Worm (Caenorhabditis elegans) whole organism, midembryonic: ENCODE data around the gene tat-1.

Experiments used
- T22C8.4 ChIP-seq: fragments of 200-800 bp; sonication (Bioruptor generic); IDR thresholded peaks from 2 replicates; pipeline ENCODE4 v1.3.6; 2022; ENCODE audit warnings: missing genetic modification characterization, missing compliant biosample characterization
- cog-1 ChIP-seq: sonication (generic microtip); optimal IDR thresholded peaks from 2 replicates; lab custom pipeline; 2016; ENCODE audit warnings: missing genetic modification characterization, missing compliant biosample characterization
- flt-1 ChIP-seq: fragments of 200-800 bp; sonication (Bioruptor generic); IDR thresholded peaks from 2 replicates; pipeline ENCODE4 v1.3.6; 2022; ENCODE audit warnings: missing genetic modification characterization, missing compliant biosample characterization
- klf-2 ChIP-seq: fragments of 200-800 bp; sonication (Bioruptor generic); conservative IDR thresholded peaks from 2 replicates; pipeline ENCODE4 v1.3.6; 2022; ENCODE audit warnings: missing genetic modification reagents, missing genetic modification characterization, missing compliant biosample characterization
- tab-1 ChIP-seq: fragments of 200-800 bp; sonication (Bioruptor generic); IDR thresholded peaks from 2 replicates; pipeline ENCODE4 v1.3.6; 2022; ENCODE audit warnings: missing genetic modification characterization, missing compliant biosample characterization

DNA sequence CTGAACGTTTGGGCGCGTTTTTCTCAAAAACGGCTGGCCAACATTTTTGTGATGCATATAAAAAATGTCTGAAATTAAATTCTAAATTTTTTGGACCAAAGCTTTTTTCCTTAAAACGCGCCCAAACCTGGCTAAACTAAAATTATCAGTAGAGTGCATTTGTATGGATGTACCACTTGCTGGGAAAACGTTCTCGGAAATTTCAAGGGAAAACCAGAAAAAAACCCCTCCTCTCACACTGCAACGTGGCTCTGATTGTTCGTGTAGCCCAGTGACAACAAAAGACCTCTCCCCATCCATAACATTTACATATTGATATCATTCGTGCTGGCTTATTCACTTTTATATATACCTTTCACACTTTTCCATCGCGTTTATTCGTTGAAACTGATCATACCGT, 47.4 kb upstream of the tat-1 start, which contains the start of gene Y49E10.29:
- TF ChIP-seq tab-1 (GFP tag; lab: Robert Waterston, UW), result no peak
- TF ChIP-seq T22C8.4 (GFP tag; lab: Robert Waterston, UW), result no peak
- no peak for TF ChIP-seq cog-1 (tag; lab: Kevin White, UChicago)
- TF ChIP-seq flt-1 (GFP tag; lab: Robert Waterston, UW), result no peak
- TF ChIP-seq klf-2 (GFP tag; lab: Robert Waterston, UW), result no peak
